Fruit fly (Drosophila melanogaster): ENCODE data around the gene MTA1-like.

MTA1-like gene

DNA sequence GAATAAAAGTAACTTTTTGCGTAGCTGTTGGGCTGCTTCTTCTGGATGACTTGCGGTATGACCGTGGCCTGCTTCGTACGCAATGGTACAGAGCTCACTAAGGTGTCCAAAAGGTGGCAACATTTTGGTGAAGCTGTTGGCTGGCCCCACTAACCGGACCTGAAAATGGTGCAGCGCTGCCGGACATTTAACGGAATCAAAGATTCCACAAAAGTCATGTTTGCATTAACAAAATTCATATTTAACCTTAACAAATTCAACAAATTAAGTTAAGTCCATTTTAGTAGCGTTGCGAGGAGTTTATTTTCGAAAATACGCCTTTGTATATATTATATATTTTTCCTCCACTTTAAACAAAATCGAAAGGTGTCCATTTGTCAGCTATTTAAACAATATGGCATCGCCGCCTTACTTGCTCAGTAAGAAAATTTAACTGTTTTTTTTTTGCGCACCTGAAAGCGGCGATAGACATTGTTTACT is 47.5 kb downstream of the MTA1-like start, which contains the start of the genes kra and SecS:
TSS of gene kra (minus strand) at position 93 of the 480 bp plus-strand sequence.
TSS of gene SecS (plus strand) at position 390 of the 480 bp plus-strand sequence.
- TF ChIP-seq Blimp-1 (GFP tag; optimal IDR thresholded peaks at IDR 0.05) (peak; percentile 71), corto (GFP tag; optimal IDR thresholded peaks at IDR 0.05) (peak; percentile 45), Nf-YC (tag; optimal IDR thresholded peaks at IDR 0.05) (peak; percentile 57), trem (tag; optimal IDR thresholded peaks at IDR 0.05) (peak; percentile 85), CG17328 (GFP tag; IDR thresholded peaks at IDR 0.05) (no peak), CG13296 (GFP tag; optimal IDR thresholded peaks at IDR 0.05) (peak; percentile 50), Fer2 (tag; optimal IDR thresholded peaks at IDR 0.05) (peak; percentile 60), nmo (GFP tag; optimal IDR thresholded peaks at IDR 0.05) (peak; percentile 75), sc (optimal IDR thresholded peaks at IDR 0.05) (no peak), sc (GFP tag; optimal IDR thresholded peaks at IDR 0.05) (no peak), crp (GFP tag; optimal IDR thresholded peaks at IDR 0.05) (peak in 1 of 2 experiments; percentile 17), CG1647 (GFP tag; optimal IDR thresholded peaks at IDR 0.05) (peak; percentile 57), CG4424 (GFP tag; optimal IDR thresholded peaks at IDR 0.05) (peak; percentile 71), BtbVII (GFP tag; optimal IDR thresholded peaks at IDR 0.05) (peak; percentile 33), fd3F (GFP tag; optimal IDR thresholded peaks at IDR 0.05) (peak; percentile 47), schlank (tag; optimal IDR thresholded peaks at IDR 0.05) (peak; percentile 30), Xbp1 (GFP tag; optimal IDR thresholded peaks at IDR 0.05) (peak; percentile 79), CG10267 (tag; optimal IDR thresholded peaks at IDR 0.05) (peak; percentile 66), bab2 (GFP tag; optimal IDR thresholded peaks at IDR 0.05) (peak; percentile 54), CG15514 (GFP tag; optimal IDR thresholded peaks at IDR 0.05) (peak; percentile 83), lab (GFP tag; optimal IDR thresholded peaks at IDR 0.05) (peak; percentile 52), Sry-β (GFP tag; optimal IDR thresholded peaks at IDR 0.05) (peak; percentile 16), CG2712 (tag; optimal IDR thresholded peaks at IDR 0.05) (peak; percentile 69), lov (optimal IDR thresholded peaks at IDR 0.05) (no peak), lov (GFP tag; IDR thresholded peaks at IDR 0.05) (no peak), nerfin-1 (tag; optimal IDR thresholded peaks at IDR 0.05) (peak; percentile 47), CG33213 (GFP tag; optimal IDR thresholded peaks at IDR 0.05) (peak; percentile 65), p53 (GFP tag; optimal IDR thresholded peaks at IDR 0.05) (no peak), CG10654 (GFP tag; optimal IDR thresholded peaks at IDR 0.05) (peak; percentile 62), Chrac-16 (GFP tag; optimal IDR thresholded peaks at IDR 0.05) (peak; percentile 69), Eip74EF (GFP tag; optimal IDR thresholded peaks at IDR 0.05) (no peak), CG4360 (GFP tag; IDR thresholded peaks at IDR 0.05) (no peak), pita (GFP tag; optimal IDR thresholded peaks at IDR 0.05) (no peak), Dbx (GFP tag; IDR thresholded peaks at IDR 0.05) (no peak), CkIIα-i1 (GFP tag; IDR thresholded peaks at IDR 0.05) (no peak), en (GFP tag; optimal IDR thresholded peaks at IDR 0.05) (no peak), CG3995 (GFP tag; optimal IDR thresholded peaks at IDR 0.05) (peak; percentile 43), CG18476 (GFP tag; optimal IDR thresholded peaks at IDR 0.05) (peak; percentile 52), CG11398 (GFP tag; optimal IDR thresholded peaks at IDR 0.05) (no peak), CG16813 (GFP tag; IDR thresholded peaks at IDR 0.05; ENCODE audit: partially characterized antibody) (no peak), CG13775 (GFP tag; optimal IDR thresholded peaks at IDR 0.05) (peak; percentile 69), Ets65A (GFP tag) (peak; percentile 90), Camta (GFP tag; optimal IDR thresholded peaks at IDR 0.05) (peak; percentile 5), Atf6 (GFP tag; IDR thresholded peaks at IDR 0.05) (no peak), CG17829 (tag; optimal IDR thresholded peaks at IDR 0.05) (peak; percentile 67), PHDP (tag; optimal IDR thresholded peaks at IDR 0.05) (peak; percentile 59), Doc3 (GFP tag; IDR thresholded peaks at IDR 0.05; ENCODE audit: partially characterized antibody) (no peak), CG1832 (GFP tag; optimal IDR thresholded peaks at IDR 0.05) (no peak), cg (GFP tag; optimal IDR thresholded peaks at IDR 0.05) (no peak), Dip3 (GFP tag; optimal IDR thresholded peaks at IDR 0.05) (peak; percentile 48)
